Fruit fly (Drosophila melanogaster) whole organism, adult: ENCODE data around the gene CG2017.

Experiments used
- CG11617 ChIP-seq: fragments of 200-800 bp; sonication (Bioruptor generic); optimal IDR thresholded peaks from 2 replicates; lab custom pipeline; 2017; ENCODE audit warnings: mild to moderate bottlenecking, missing biosample characterization, missing genetic modification reagents, missing genetic modification characterization
- CG12768 ChIP-seq: fragments of 200-800 bp; sonication (Bioruptor generic); optimal IDR thresholded peaks from 2 replicates; lab custom pipeline; 2017; ENCODE audit warnings: missing biosample characterization, missing genetic modification characterization, mild to moderate bottlenecking, moderate library complexity, missing genetic modification reagents
- CG14711 ChIP-seq: fragments of 200-800 bp; sonication (Bioruptor generic); optimal IDR thresholded peaks from 2 replicates; lab custom pipeline; 2018; ENCODE audit warnings: missing biosample characterization, mild to moderate bottlenecking, missing genetic modification characterization, moderate library complexity
- CG1620 ChIP-seq: fragments of 200-800 bp; sonication (Bioruptor generic); optimal IDR thresholded peaks from 2 replicates; lab custom pipeline; 2016; ENCODE audit warnings: missing biosample characterization, missing genetic modification characterization
- CG33017 ChIP-seq: fragments of 200-800 bp; sonication (Bioruptor generic); optimal IDR thresholded peaks from 2 replicates; lab custom pipeline; 2018; ENCODE audit warnings: missing biosample characterization, mild to moderate bottlenecking, missing genetic modification characterization, moderate library complexity
- CG5204 ChIP-seq: fragments of 200-800 bp; sonication (Bioruptor generic); optimal IDR thresholded peaks from 2 replicates; lab custom pipeline; 2016; ENCODE audit warnings: missing biosample characterization, missing genetic modification characterization
- CG7045 ChIP-seq: fragments of 200-800 bp; sonication (Bioruptor generic); optimal IDR thresholded peaks from 2 replicates; lab custom pipeline; 2017; ENCODE audit warnings: missing biosample characterization, mild to moderate bottlenecking, missing genetic modification characterization
- CG7101 ChIP-seq: fragments of 200-800 bp; sonication (Bioruptor generic); optimal IDR thresholded peaks from 2 replicates; lab custom pipeline; 2018; ENCODE audit warnings: missing biosample characterization, mild to moderate bottlenecking, missing genetic modification characterization, moderate library complexity
- Clk ChIP-seq: fragments of 200-800 bp; sonication (Bioruptor generic); optimal IDR thresholded peaks from 2 replicates; lab custom pipeline; 2017; ENCODE audit warnings: missing biosample characterization, missing genetic modification characterization
- Crg-1 ChIP-seq: fragments of 200-800 bp; sonication (Bioruptor generic); optimal IDR thresholded peaks from 2 replicates; lab custom pipeline; 2016; ENCODE audit warnings: missing biosample characterization, missing genetic modification characterization
- Hr96 ChIP-seq: fragments of 200-800 bp; sonication (Bioruptor generic); optimal IDR thresholded peaks from 2 replicates; lab custom pipeline; 2016; ENCODE audit warnings: missing biosample characterization, missing genetic modification characterization
- Mnt ChIP-seq: fragments of 200-800 bp; sonication (Bioruptor generic); optimal IDR thresholded peaks from 2 replicates; lab custom pipeline; 2016; ENCODE audit warnings: missing biosample characterization, mild to moderate bottlenecking, missing genetic modification characterization
- bab1 ChIP-seq: fragments of 200-800 bp; sonication (Bioruptor generic); optimal IDR thresholded peaks from 3 replicates; lab custom pipeline; 2019; ENCODE audit warnings: missing biosample characterization, mild to moderate bottlenecking, missing genetic modification characterization, moderate library complexity
- cic ChIP-seq: fragments of 200-800 bp; sonication (Bioruptor generic); optimal IDR thresholded peaks from 2 replicates; lab custom pipeline; 2017; ENCODE audit warnings: missing biosample characterization, mild to moderate bottlenecking, missing genetic modification characterization, moderate library complexity
- cnc ChIP-seq, 2 experiments: fragments of >200 bp; optimal IDR thresholded peaks; 2 replicates each; lab custom pipeline; 2017
- kay ChIP-seq: fragments of 200-800 bp; sonication (Bioruptor generic); peaks from one replicate; lab custom pipeline; 2016; ENCODE audit warnings: missing biosample characterization, missing genetic modification characterization, borderline replicate concordance
- ovo ChIP-seq: fragments of 200-800 bp; sonication (Bioruptor generic); optimal IDR thresholded peaks from 2 replicates; lab custom pipeline; 2016; ENCODE audit warnings: missing biosample characterization, missing genetic modification characterization
- pad ChIP-seq: fragments of 200-800 bp; sonication (Bioruptor generic); optimal IDR thresholded peaks from 3 replicates; lab custom pipeline; 2017; ENCODE audit warnings: missing biosample characterization, missing genetic modification characterization, mild to moderate bottlenecking, moderate library complexity, missing genetic modification reagents
- tj ChIP-seq: fragments of 200-800 bp; sonication (Bioruptor generic); optimal IDR thresholded peaks from 3 replicates; lab custom pipeline; 2017; ENCODE audit warnings: missing biosample characterization, mild to moderate bottlenecking, missing genetic modification characterization, moderate library complexity
- toe ChIP-seq: fragments of 200-800 bp; sonication (Bioruptor generic); optimal IDR thresholded peaks from 2 replicates; lab custom pipeline; 2016; ENCODE audit warnings: missing biosample characterization, missing genetic modification characterization

The CG2017 gene

dm6 chr3R:5824456-5824855, 37.7 kb downstream of the CG2017 start, which contains the start of the genes Sec20 and dgrn:
Sec20 (minus strand) TSS chr3R:5824532.
dgrn (plus strand) TSS chr3R:5824615.
- TF ChIP-seq ovo (GFP tag; lab: Kevin White, UChicago) (peak; percentile 57), CG7045 (GFP tag; lab: Kevin White, UChicago) (peak; percentile 60), CG12768 (GFP tag; lab: Kevin White, UChicago) (peak; percentile 42), Clk (GFP tag; lab: Kevin White, UChicago) (peak; percentile 36), CG33017 (tag; lab: Kevin White, UChicago) (peak; percentile 54), toe (GFP tag; lab: Kevin White, UChicago) (peak; percentile 69), CG7101 (tag; lab: Kevin White, UChicago) (peak; percentile 73), Hr96 (GFP tag; lab: Kevin White, UChicago) (peak; percentile 40), CG11617 (GFP tag; lab: Kevin White, UChicago) (peak; percentile 74), CG5204 (peak; percentile 64), pad (GFP tag; lab: Kevin White, UChicago) (peak; percentile 63), cic (GFP tag; lab: Kevin White, UChicago) (peak; percentile 20), Crg-1 (GFP tag; lab: Kevin White, UChicago) (peak; percentile 55), CG14711 (tag; lab: Kevin White, UChicago) (peak; percentile 66), bab1 (peak; percentile 64), CG1620 (GFP tag; lab: Kevin White, UChicago) (peak; percentile 72), cnc (optimal IDR thresholded peaks at IDR 0.05; lab: Kevin White, UChicago) (no peak), kay (GFP tag; lab: Kevin White, UChicago) (peak; percentile 96), Mnt (GFP tag; lab: Kevin White, UChicago) (peak; percentile 74), tj (GFP tag; lab: Kevin White, UChicago) (peak; percentile 62)

- TF ChIP-seq Hr96 (GFP tag; lab: Kevin White, UChicago), result no peak
- no peak for TF ChIP-seq CG11617 (GFP tag; lab: Kevin White, UChicago)
- no peak for TF ChIP-seq CG5204
- no peak for TF ChIP-seq pad (GFP tag; lab: Kevin White, UChicago)
- TF ChIP-seq cnc (optimal IDR thresholded peaks at IDR 0.05; lab: Kevin White, UChicago), result no peak
- TF ChIP-seq CG33017 (tag; lab: Kevin White, UChicago), result no peak
- TF ChIP-seq bab1, result no peak
- TF ChIP-seq toe (GFP tag; lab: Kevin White, UChicago), result no peak
Observed at dm6 chr3R:5821750-5822149, 40.5 kb downstream of the CG2017 start, which contains the start of gene CG46303. CG46303 (plus strand) TSS chr3R:5821972.

DNA sequence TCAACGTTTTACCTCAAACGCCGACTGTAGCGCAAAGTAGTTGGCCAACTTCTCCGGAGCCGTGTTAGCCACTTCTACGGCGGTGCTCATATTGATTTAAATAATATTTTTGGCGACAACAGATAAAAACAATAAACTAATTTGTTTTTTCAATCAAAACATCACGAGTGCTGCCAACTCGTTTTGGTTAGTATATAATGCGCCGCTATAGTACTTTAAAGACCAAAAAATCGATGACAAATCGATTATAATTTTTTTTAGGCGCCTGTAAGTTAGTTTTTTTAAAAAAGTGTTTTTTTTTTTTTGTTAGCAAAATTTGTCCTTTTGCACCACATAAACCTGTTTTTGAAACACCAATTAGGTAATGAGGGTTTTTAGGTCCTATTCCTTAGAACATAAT, 41.0 kb downstream of the CG2017 start, which contains the start of gene Hpr1:
Gene Hpr1 (minus strand): TSS at position 198 of the 400 bp plus-strand sequence.
- TF ChIP-seq CG11617 (GFP tag; lab: Kevin White, UChicago) (no peak), kay (GFP tag; lab: Kevin White, UChicago) (peak; percentile 86)

dm6 chr3R:5813157-5813659, 49.0 kb downstream of the CG2017 start, which contains the start of gene CG42675:
CG42675 (plus strand) TSS chr3R:5813609.
- TF ChIP-seq ovo (GFP tag; lab: Kevin White, UChicago), result no peak
- TF ChIP-seq CG7101 (tag; lab: Kevin White, UChicago), result no peak
- no peak for TF ChIP-seq bab1
- no peak for TF ChIP-seq cic (GFP tag; lab: Kevin White, UChicago)
